Fruit fly (Drosophila melanogaster) S2 (cell line): Measurements from ENCODE around the gene Gr8a.

Experiments
- CG8478 ChIP-seq: fragments of >200 bp; optimal IDR thresholded peaks from 2 replicates; lab custom pipeline; 2018
- CTCF ChIP-seq, 2 experiments: fragments of >200 bp; optimal IDR thresholded peaks; 2 replicates each; lab custom pipeline; 2018

Gene Gr8a

dm6 chrX:9226837-9227236 is at the start of gene Gr8a:
Gr8a (plus strand) TSS chrX:9227137.
- TF ChIP-seq CG8478 (lab: Kevin White, UChicago): no peak
- TF ChIP-seq CTCF (optimal IDR thresholded peaks at IDR 0.05; lab: Kevin White, UChicago): no peak

DNA sequence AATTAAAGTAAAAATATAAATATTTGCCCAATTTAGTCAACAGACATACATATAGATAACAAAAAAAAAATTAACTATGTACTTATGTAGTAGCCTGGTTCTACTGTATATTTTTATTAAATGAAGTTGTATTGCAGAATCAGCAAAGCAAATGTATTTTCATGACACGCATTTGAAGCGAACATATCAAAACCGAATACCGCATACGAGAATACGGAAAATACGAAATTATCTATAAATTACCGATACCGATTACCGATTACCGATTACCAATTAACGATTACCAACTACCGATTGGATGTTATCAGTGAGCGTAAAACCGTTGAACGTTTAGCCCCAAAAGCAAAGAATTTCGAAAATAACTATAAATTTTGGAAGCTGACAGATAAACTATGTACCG is 39.5 kb upstream of the Gr8a start:
- no peak for TF ChIP-seq CG8478 (lab: Kevin White, UChicago)

dm6 chrX:9190555-9191184 is 36.3 kb upstream of the Gr8a start, which contains the start of gene CG12115:
CG12115 (minus strand) TSS chrX:9190605.
- no peak for TF ChIP-seq CTCF (optimal IDR thresholded peaks at IDR 0.05; lab: Kevin White, UChicago)
- TF ChIP-seq CG8478 (lab: Kevin White, UChicago): no peak

DNA sequence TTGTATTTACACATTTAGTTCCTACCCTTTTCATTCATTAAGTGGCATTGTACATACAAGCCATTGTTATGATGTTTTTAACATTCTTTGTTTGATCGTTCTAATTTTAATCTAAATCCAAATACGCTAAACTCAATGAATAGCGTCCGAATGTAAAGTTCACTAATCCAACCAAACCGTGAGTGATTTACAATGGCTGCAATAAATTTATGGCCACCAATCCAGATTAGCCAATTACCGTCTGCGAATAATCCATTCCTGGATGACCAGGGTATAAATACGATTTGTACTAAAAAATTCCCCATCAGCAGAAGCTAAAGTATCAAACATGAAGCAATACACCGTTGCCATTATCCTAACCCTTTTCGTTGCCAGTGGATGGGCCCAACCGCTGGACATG is 35.6 kb upstream of the Gr8a start, which contains the start of gene CG12057:
TSS of gene CG12057 (plus strand) at position 301 of the 400 bp plus-strand sequence.
- TF ChIP-seq CG8478 (lab: Kevin White, UChicago) (no peak), CTCF (optimal IDR thresholded peaks at IDR 0.05; lab: Kevin White, UChicago) (no peak)

- TF ChIP-seq CG8478 (lab: Kevin White, UChicago) (no peak), CTCF (optimal IDR thresholded peaks at IDR 0.05; lab: Kevin White, UChicago) (no peak)
Observed at dm6 chrX:9192429-9192828, 34.5 kb upstream of the Gr8a start, which contains the start of gene CG12056. CG12056 (plus strand) TSS chrX:9192669.

DNA sequence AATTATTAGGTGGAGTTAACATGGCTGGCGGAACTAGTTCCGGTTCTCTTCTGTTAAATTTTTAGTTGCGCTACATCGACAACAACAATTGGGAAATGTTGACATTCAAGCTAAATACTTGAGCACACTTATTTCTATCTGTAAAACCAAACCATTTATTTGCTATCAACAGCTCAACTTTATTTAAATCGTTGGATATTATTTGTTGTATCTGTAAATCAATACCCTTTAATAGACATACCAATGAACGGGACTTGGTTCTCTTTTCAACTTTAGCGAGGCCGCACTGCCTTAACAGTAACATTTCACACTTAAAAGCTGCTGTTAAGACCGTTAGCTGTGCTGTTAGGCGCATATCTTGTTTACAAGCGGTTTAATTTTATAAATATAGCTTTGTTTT is 33.3 kb upstream of the Gr8a start, which contains the start of gene CG12106:
TSS of gene CG12106 (plus strand) at position 295 of the 400 bp plus-strand sequence.
- TF ChIP-seq CG8478 (lab: Kevin White, UChicago): no peak
- TF ChIP-seq CTCF (optimal IDR thresholded peaks at IDR 0.05; lab: Kevin White, UChicago): no peak

dm6 chrX:9195311-9195710 is 31.6 kb upstream of the Gr8a start:
- TF ChIP-seq CTCF (optimal IDR thresholded peaks at IDR 0.05; lab: Kevin White, UChicago): no peak
- TF ChIP-seq CG8478 (lab: Kevin White, UChicago): no peak

DNA sequence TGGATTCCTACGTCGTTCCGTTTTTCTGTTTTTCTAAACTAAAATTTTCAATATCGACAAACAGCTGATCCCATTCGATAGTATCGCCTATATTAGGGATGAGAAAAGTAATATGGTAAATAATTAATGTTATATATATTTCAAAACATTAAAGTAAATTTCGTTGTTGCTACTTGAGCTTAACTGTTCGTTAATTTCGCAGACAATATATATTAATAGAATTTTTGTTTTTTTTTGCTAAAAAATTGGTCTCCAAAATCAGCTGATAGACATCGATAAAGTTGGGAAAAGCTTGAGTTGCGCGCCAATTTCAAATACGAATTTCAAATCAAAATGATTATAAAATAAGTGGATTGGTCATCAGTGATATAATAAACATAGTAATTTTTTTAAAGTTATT is 30.6 kb upstream of the Gr8a start, which contains the start of gene CG12118:
TSS of gene CG12118 (minus strand) at position 53 of the 400 bp plus-strand sequence.
- no peak for TF ChIP-seq CG8478 (lab: Kevin White, UChicago)
- no peak for TF ChIP-seq CTCF (optimal IDR thresholded peaks at IDR 0.05; lab: Kevin White, UChicago)

- TF ChIP-seq CG8478 (lab: Kevin White, UChicago): no peak
- TF ChIP-seq CTCF (optimal IDR thresholded peaks at IDR 0.05; lab: Kevin White, UChicago): no peak
Observed at dm6 chrX:9200234-9200633, 26.7 kb upstream of the Gr8a start.

- no peak for TF ChIP-seq CG8478 (lab: Kevin White, UChicago)
- no peak for TF ChIP-seq CTCF (optimal IDR thresholded peaks at IDR 0.05; lab: Kevin White, UChicago)
Observed at dm6 chrX:9201080-9201479, 25.9 kb upstream of the Gr8a start.

dm6 chrX:9201866-9202681 is 24.9 kb upstream of the Gr8a start:
- no peak for TF ChIP-seq CTCF (optimal IDR thresholded peaks at IDR 0.05; lab: Kevin White, UChicago)
- no peak for TF ChIP-seq CG8478 (lab: Kevin White, UChicago)

DNA sequence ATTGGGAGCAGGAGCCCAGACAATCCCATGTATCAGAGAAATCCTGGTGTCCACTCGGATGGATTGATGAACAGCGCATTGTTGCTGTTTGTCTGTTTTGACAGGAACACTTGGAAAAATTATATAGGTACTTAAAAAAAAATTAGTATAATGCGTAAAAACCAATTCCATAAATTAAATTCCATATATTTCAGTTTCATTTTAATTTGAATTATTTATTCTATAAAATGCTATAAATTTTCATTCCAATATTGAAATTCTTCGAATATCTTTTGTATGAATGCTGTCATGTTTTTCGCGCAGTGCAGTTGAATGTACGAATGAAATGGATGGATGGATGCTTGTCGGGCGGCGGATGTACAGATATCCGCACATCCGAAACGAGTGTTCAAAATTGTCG is 16.1 kb upstream of the Gr8a start, which contains the start of gene SmydA-9:
TSS of gene SmydA-9 (minus strand) at position 101 of the 400 bp plus-strand sequence.
- TF ChIP-seq CG8478 (lab: Kevin White, UChicago) (no peak), CTCF (optimal IDR thresholded peaks at IDR 0.05; lab: Kevin White, UChicago) (no peak)

- TF ChIP-seq CTCF (optimal IDR thresholded peaks at IDR 0.05; lab: Kevin White, UChicago): no peak
- no peak for TF ChIP-seq CG8478 (lab: Kevin White, UChicago)
Observed at dm6 chrX:9214576-9214975, 12.4 kb upstream of the Gr8a start, which contains the start of gene Obp8a. Obp8a (plus strand) TSS chrX:9214876.

DNA sequence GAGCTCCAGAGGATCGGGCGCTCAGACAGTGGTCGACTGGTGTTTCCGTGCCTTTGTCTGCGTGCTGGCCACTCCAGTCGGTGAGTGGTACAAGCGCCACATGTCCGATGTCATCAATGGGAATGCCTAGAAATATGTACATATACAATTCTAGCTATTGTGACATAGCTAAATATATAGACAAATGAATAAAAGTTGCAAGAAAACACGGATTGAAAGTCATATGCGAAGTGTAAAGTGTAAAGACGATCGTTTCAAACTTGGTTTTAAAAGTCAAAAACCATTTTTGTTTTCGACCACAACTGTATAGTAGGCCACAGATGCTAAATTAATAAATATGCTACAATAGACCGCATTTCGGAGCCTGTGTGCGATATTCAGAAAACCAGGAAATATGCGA is 11.5 kb upstream of the Gr8a start, which contains the start of gene CG15368:
TSS of gene CG15368 (plus strand) at position 301 of the 400 bp plus-strand sequence.
- TF ChIP-seq CTCF (optimal IDR thresholded peaks at IDR 0.05; lab: Kevin White, UChicago) (no peak), CG8478 (lab: Kevin White, UChicago) (no peak)

dm6 chrX:9216572-9216971 is 10.4 kb upstream of the Gr8a start, which contains the start of gene CG15369:
CG15369 (plus strand) TSS chrX:9216872.
- TF ChIP-seq CG8478 (lab: Kevin White, UChicago) (no peak), CTCF (optimal IDR thresholded peaks at IDR 0.05; lab: Kevin White, UChicago) (no peak)
